Worm (Caenorhabditis elegans) whole organism, young adult: Measurements from ENCODE around the gene Y41D4A.7.
A peak's percentile ranks its signal among the peaks of the same experiment; 100 is the strongest.

Experiments
- F39B2.1 ChIP-seq: fragments of 200-800 bp; sonication (Bioruptor generic); IDR thresholded peaks from 2 replicates; pipeline ENCODE4 v1.3.6; 2022; ENCODE audit warnings: missing genetic modification reagents, missing genetic modification characterization, missing compliant biosample characterization
- ama-1 ChIP-seq, 3 experiments: fragments of 150-350 bp in 1 of 3; sonication (generic microtip) in 2 of 3; optimal IDR thresholded peaks; 2 replicates each; lab custom pipeline; 2014 to 2018; ENCODE audit warnings: missing biosample characterization in 2 of 3, missing genetic modification characterization in 2 of 3, missing genetic modification reagents in 2 of 3
- egl-18 ChIP-seq: fragments of 200-800 bp; sonication (Bioruptor generic); IDR thresholded peaks from 2 replicates; pipeline ENCODE4 v1.3.6; 2022; ENCODE audit warnings: missing genetic modification reagents, missing genetic modification characterization, missing compliant biosample characterization
- ets-4 ChIP-seq: fragments of 200-800 bp; sonication (Bioruptor generic); optimal IDR thresholded peaks from 2 replicates; lab custom pipeline; 2018; ENCODE audit warnings: mild to moderate bottlenecking, missing genetic modification characterization, missing compliant biosample characterization
- hlh-12 ChIP-seq: sonication (generic microtip); optimal IDR thresholded peaks from 2 replicates; lab custom pipeline; 2016; ENCODE audit warnings: missing genetic modification characterization, missing compliant biosample characterization
- nfya-1 ChIP-seq: sonication (generic microtip); optimal IDR thresholded peaks from 2 replicates; lab custom pipeline; 2017; ENCODE audit warnings: antibody characterized with exemption, missing compliant biosample characterization, missing genetic modification characterization, borderline replicate concordance; ENCODE audit not compliant: insufficient read depth
- nhr-179 ChIP-seq: sonication (generic microtip); optimal IDR thresholded peaks from 2 replicates; lab custom pipeline; 2016; ENCODE audit warnings: mild to moderate bottlenecking, missing genetic modification characterization, missing compliant biosample characterization

DNA sequence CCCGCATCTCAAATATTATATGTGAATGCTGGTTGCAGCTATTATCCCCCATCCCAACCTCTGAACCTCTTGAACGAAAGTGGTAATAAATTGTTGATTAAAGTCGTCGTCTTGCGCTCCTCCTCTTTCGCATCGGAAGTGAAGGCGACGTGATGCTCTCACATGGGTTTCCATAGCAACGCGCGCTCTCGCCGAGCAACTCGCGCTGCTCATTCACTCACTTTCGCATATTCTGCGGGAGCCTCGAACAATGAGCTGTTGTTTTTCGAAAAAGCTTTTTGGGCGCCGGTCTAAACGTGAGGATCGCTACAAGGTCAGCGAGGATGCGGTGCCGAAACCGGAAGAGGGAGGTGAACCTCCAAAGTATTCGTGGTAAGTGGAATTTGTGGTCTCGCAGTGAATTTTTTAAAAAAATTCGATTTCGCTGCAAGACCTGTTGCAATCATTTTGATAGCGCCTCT, 50.3 kb downstream of the Y41D4A.7 start, which contains the start of gene rpi-2:
- TF ChIP-seq nfya-1, result no peak
- TF ChIP-seq egl-18 (GFP tag; lab: Robert Waterston, UW), result 0 out of 2 replicates have a peak, but pooled peaks have one; percentile 36
- no peak for TF ChIP-seq nhr-179 (tag; lab: Kevin White, UChicago)
- TF ChIP-seq ets-4, result peak; percentile 34
- peak; percentile 92 for TF ChIP-seq F39B2.1 (GFP tag; lab: Robert Waterston, UW)
- no peak for TF ChIP-seq hlh-12 (tag; lab: Kevin White, UChicago)
- no peak for TF ChIP-seq ama-1 (optimal IDR thresholded peaks at IDR 0.05; lab: Kevin White, UChicago)
- TF ChIP-seq ama-1 (GFP tag; optimal IDR thresholded peaks at IDR 0.05; lab: Kevin White, UChicago), result peak; percentile 49 to 50
